Fruit fly (Drosophila melanogaster) whole organism, embryonic: ENCODE data around the gene CG7191.
A peak's percentile ranks its signal among the peaks of the same experiment; 100 is the strongest.

Source experiments
- Ada2b ChIP-seq: fragments of 200-800 bp; sonication (Bioruptor generic); IDR thresholded peaks from 2 replicates; pipeline ENCODE4 v1.3.6; 2022; ENCODE audit warnings: missing biosample characterization, missing genetic modification characterization
- Aef1 ChIP-seq: fragments of 200-800 bp; sonication (Bioruptor generic); IDR thresholded peaks from 3 replicates; pipeline ENCODE4 v1.3.6; 2022; ENCODE audit warnings: missing biosample characterization, missing genetic modification characterization
- Antp ChIP-seq: fragments of 200-800 bp; sonication (Bioruptor generic); optimal IDR thresholded peaks from 3 replicates; lab custom pipeline; 2016; ENCODE audit warnings: missing biosample characterization, missing genetic modification characterization
- CG10147 ChIP-seq: fragments of 200-800 bp; sonication (Bioruptor generic); optimal IDR thresholded peaks from 2 replicates; lab custom pipeline; 2019; ENCODE audit warnings: missing biosample characterization, mild to moderate bottlenecking, missing genetic modification characterization, moderate library complexity
- CG10321 ChIP-seq: fragments of 200-800 bp; sonication (Bioruptor generic); IDR thresholded peaks from 2 replicates; pipeline ENCODE4 v1.3.6; 2022; ENCODE audit warnings: missing biosample characterization, missing genetic modification characterization
- CG11093 ChIP-seq: fragments of 200-800 bp; sonication (Bioruptor generic); IDR thresholded peaks from 3 replicates; pipeline ENCODE4 v1.3.6; 2022; ENCODE audit warnings: missing biosample characterization, missing genetic modification characterization
- CG11504 ChIP-seq: fragments of 200-800 bp; sonication (Bioruptor generic); optimal IDR thresholded peaks from 3 replicates; lab custom pipeline; 2019; ENCODE audit warnings: missing biosample characterization, mild to moderate bottlenecking, missing genetic modification characterization, moderate library complexity
- CG12104 ChIP-seq: fragments of 200-800 bp; sonication (Bioruptor generic); optimal IDR thresholded peaks from 3 replicates; lab custom pipeline; 2016; ENCODE audit warnings: missing biosample characterization, missing genetic modification characterization
- CG12219 ChIP-seq: fragments of 200-800 bp; sonication (Bioruptor generic); optimal IDR thresholded peaks from 3 replicates; lab custom pipeline; 2018; ENCODE audit warnings: missing biosample characterization, mild to moderate bottlenecking, missing genetic modification characterization
- CG12769 ChIP-seq: fragments of 200-800 bp; sonication (Bioruptor generic); optimal IDR thresholded peaks from 2 replicates; lab custom pipeline; 2019; ENCODE audit warnings: missing biosample characterization, mild to moderate bottlenecking, missing genetic modification characterization, moderate library complexity
- CG13624 ChIP-seq: fragments of 200-800 bp; sonication (Bioruptor generic); optimal IDR thresholded peaks from 2 replicates; lab custom pipeline; 2016; ENCODE audit warnings: missing biosample characterization, missing genetic modification characterization
- CG13775 ChIP-seq: fragments of 200-800 bp; sonication (Bioruptor generic); optimal IDR thresholded peaks from 3 replicates; lab custom pipeline; 2017; ENCODE audit warnings: missing biosample characterization, mild to moderate bottlenecking, missing genetic modification characterization
- CG13894 ChIP-seq: fragments of 200-800 bp; sonication (Bioruptor generic); optimal IDR thresholded peaks from 3 replicates; lab custom pipeline; 2018; ENCODE audit warnings: missing biosample characterization, mild to moderate bottlenecking, missing genetic modification characterization, moderate library complexity
- CG14710 ChIP-seq: fragments of 200-800 bp; sonication (Bioruptor generic); optimal IDR thresholded peaks from 3 replicates; lab custom pipeline; 2019; ENCODE audit warnings: missing biosample characterization, mild to moderate bottlenecking, missing genetic modification characterization, moderate library complexity
- CG15601 ChIP-seq: fragments of 200-800 bp; sonication (Bioruptor generic); optimal IDR thresholded peaks from 3 replicates; lab custom pipeline; 2019; ENCODE audit warnings: missing biosample characterization, mild to moderate bottlenecking, missing genetic modification characterization, moderate library complexity
- CG16863 ChIP-seq: fragments of 200-800 bp; sonication (Bioruptor generic); optimal IDR thresholded peaks from 3 replicates; lab custom pipeline; 2016; ENCODE audit warnings: missing biosample characterization, missing genetic modification characterization
- CG18476 ChIP-seq: fragments of 200-800 bp; sonication (Bioruptor generic); optimal IDR thresholded peaks from 2 replicates; lab custom pipeline; 2016; ENCODE audit warnings: missing biosample characterization, mild to moderate bottlenecking, missing genetic modification characterization
- CG2202 ChIP-seq: fragments of 200-800 bp; sonication (Bioruptor generic); optimal IDR thresholded peaks from 2 replicates; lab custom pipeline; 2018; ENCODE audit warnings: missing biosample characterization, mild to moderate bottlenecking, missing genetic modification characterization
- CG31224 ChIP-seq: fragments of 200-800 bp; sonication (Bioruptor generic); IDR thresholded peaks from 2 replicates; pipeline ENCODE4 v1.3.6; 2022; ENCODE audit warnings: missing biosample characterization, missing genetic modification characterization
- CG3163 ChIP-seq: fragments of 200-800 bp; sonication (Bioruptor generic); optimal IDR thresholded peaks from 3 replicates; lab custom pipeline; 2016; ENCODE audit warnings: missing biosample characterization, missing genetic modification characterization
- CG34224 ChIP-seq: fragments of 200-800 bp; sonication (Bioruptor generic); IDR thresholded peaks from 3 replicates; pipeline ENCODE4 v1.3.6; 2022; ENCODE audit warnings: missing biosample characterization, missing genetic modification characterization; ENCODE audit not compliant: partially characterized antibody
- CG4360 ChIP-seq: fragments of 200-800 bp; sonication (Bioruptor generic); IDR thresholded peaks from 2 replicates; pipeline ENCODE4 v1.3.6; 2022; ENCODE audit warnings: missing biosample characterization, missing genetic modification characterization
- CG7928 ChIP-seq: fragments of 200-800 bp; sonication (Bioruptor generic); optimal IDR thresholded peaks from 2 replicates; lab custom pipeline; 2017; ENCODE audit warnings: missing biosample characterization, mild to moderate bottlenecking, missing genetic modification characterization
- CG8765 ChIP-seq: fragments of 200-800 bp; sonication (Bioruptor generic); IDR thresholded peaks from 2 replicates; pipeline ENCODE4 v1.3.6; 2022; ENCODE audit warnings: missing biosample characterization, missing genetic modification characterization
- CG9609 ChIP-seq: fragments of 200-800 bp; sonication (Bioruptor generic); optimal IDR thresholded peaks from 3 replicates; lab custom pipeline; 2016; ENCODE audit warnings: missing biosample characterization, missing genetic modification characterization
- Camta ChIP-seq: fragments of 200-800 bp; sonication (Bioruptor generic); optimal IDR thresholded peaks from 2 replicates; lab custom pipeline; 2016; ENCODE audit warnings: missing biosample characterization, missing genetic modification characterization
- Chrac-16 ChIP-seq: fragments of 200-800 bp; sonication (Bioruptor generic); optimal IDR thresholded peaks from 3 replicates; lab custom pipeline; 2016; ENCODE audit warnings: missing biosample characterization, missing genetic modification characterization
- Dll ChIP-seq: fragments of 200-800 bp; sonication (Bioruptor generic); IDR thresholded peaks from 4 replicates; pipeline ENCODE4 v1.3.6; 2022; ENCODE audit warnings: missing biosample characterization, missing genetic modification characterization; ENCODE audit not compliant: partially characterized antibody
- Dp ChIP-seq: fragments of 200-800 bp; sonication (Bioruptor generic); optimal IDR thresholded peaks from 2 replicates; lab custom pipeline; 2018; ENCODE audit warnings: missing biosample characterization, mild to moderate bottlenecking, missing genetic modification characterization, moderate library complexity
- E2f2 ChIP-seq: fragments of 200-800 bp; sonication (Bioruptor generic); IDR thresholded peaks from 2 replicates; pipeline ENCODE4 v1.3.6; 2022; ENCODE audit warnings: missing biosample characterization, missing genetic modification characterization
- HHEX ChIP-seq: fragments of 200-800 bp; sonication (Bioruptor generic); optimal IDR thresholded peaks from 3 replicates; lab custom pipeline; 2017; ENCODE audit warnings: missing biosample characterization, mild to moderate bottlenecking, missing genetic modification characterization, missing genetic modification reagents
- Hmr ChIP-seq: fragments of 200-800 bp; sonication (Bioruptor generic); optimal IDR thresholded peaks from 3 replicates; lab custom pipeline; 2017; ENCODE audit warnings: mild to moderate bottlenecking, missing biosample characterization, missing genetic modification reagents, missing genetic modification characterization
- Hr3 ChIP-seq: fragments of 200-800 bp; sonication (Bioruptor generic); optimal IDR thresholded peaks from 3 replicates; lab custom pipeline; 2016; ENCODE audit warnings: missing biosample characterization, missing genetic modification characterization
- Lpt ChIP-seq: fragments of >200 bp; optimal IDR thresholded peaks from 2 replicates; lab custom pipeline; 2018; ENCODE audit warnings: missing biosample characterization, missing genetic modification characterization
- Meics ChIP-seq: fragments of 200-800 bp; sonication (Bioruptor generic); optimal IDR thresholded peaks from 2 replicates; lab custom pipeline; 2017; ENCODE audit warnings: missing biosample characterization, mild to moderate bottlenecking, missing genetic modification characterization
- PHDP ChIP-seq: fragments of 200-800 bp; sonication (Bioruptor generic); optimal IDR thresholded peaks from 3 replicates; lab custom pipeline; 2018; ENCODE audit warnings: missing biosample characterization, mild to moderate bottlenecking, missing genetic modification characterization, moderate library complexity
- Side ChIP-seq: fragments of 200-800 bp; sonication (Bioruptor generic); optimal IDR thresholded peaks from 2 replicates; lab custom pipeline; 2016; ENCODE audit warnings: missing biosample characterization, missing genetic modification characterization
- Sox100B ChIP-seq: fragments of 200-800 bp; sonication (Bioruptor generic); optimal IDR thresholded peaks from 3 replicates; lab custom pipeline; 2018; ENCODE audit warnings: missing biosample characterization, mild to moderate bottlenecking, missing genetic modification characterization
- Sox102F ChIP-seq: fragments of 200-800 bp; sonication (Bioruptor generic); optimal IDR thresholded peaks from 2 replicates; lab custom pipeline; 2018; ENCODE audit warnings: missing biosample characterization, mild to moderate bottlenecking, missing genetic modification characterization, moderate library complexity
- ab ChIP-seq: fragments of 200-800 bp; sonication (Bioruptor generic); optimal IDR thresholded peaks from 2 replicates; lab custom pipeline; 2016; ENCODE audit warnings: missing biosample characterization, missing genetic modification characterization
- bigmax ChIP-seq: fragments of 200-800 bp; sonication (Bioruptor generic); optimal IDR thresholded peaks from 2 replicates; lab custom pipeline; 2018; ENCODE audit warnings: missing biosample characterization, mild to moderate bottlenecking, missing genetic modification characterization
- ems ChIP-seq: fragments of 200-800 bp; sonication (Bioruptor generic); optimal IDR thresholded peaks from 3 replicates; lab custom pipeline; 2016; ENCODE audit warnings: missing biosample characterization, missing genetic modification characterization
- gsb ChIP-seq: fragments of 200-800 bp; sonication (Bioruptor generic); IDR thresholded peaks from 2 replicates; pipeline ENCODE4 v1.3.6; 2022; ENCODE audit warnings: missing biosample characterization, missing genetic modification characterization
- hth ChIP-seq: fragments of >200 bp; optimal IDR thresholded peaks from 2 replicates; lab custom pipeline; 2017; ENCODE audit warnings: inconsistent platforms
- nerfin-1 ChIP-seq: fragments of 200-800 bp; sonication (Bioruptor generic); optimal IDR thresholded peaks from 3 replicates; lab custom pipeline; 2019; ENCODE audit warnings: missing biosample characterization, mild to moderate bottlenecking, missing genetic modification characterization, moderate library complexity
- pan ChIP-seq, 4 experiments: fragments of >200 bp in 3 of 4; fragments of 200-800 bp in 1 of 4; sonication (Bioruptor generic) in 1 of 4; optimal IDR thresholded peaks in 3 of 4; IDR thresholded peaks in 1 of 4; 2 replicates each; pipeline versions ENCODE4 v1.3.6 to Lab custom; 2017 to 2022; ENCODE audit warnings: missing biosample characterization in 2 of 4, missing genetic modification characterization in 2 of 4, mixed read lengths in 1 of 4
- schlank ChIP-seq: fragments of 200-800 bp; sonication (Bioruptor generic); optimal IDR thresholded peaks from 2 replicates; lab custom pipeline; 2018; ENCODE audit warnings: missing biosample characterization, mild to moderate bottlenecking, missing genetic modification characterization
- sim ChIP-seq: fragments of 200-800 bp; sonication (Bioruptor generic); IDR thresholded peaks from 2 replicates; pipeline ENCODE4 v1.3.6; 2022; ENCODE audit warnings: missing biosample characterization, missing genetic modification characterization
- tgo ChIP-seq: fragments of 200-800 bp; sonication (Bioruptor generic); IDR thresholded peaks from 3 replicates; pipeline ENCODE4 v1.3.6; 2022; ENCODE audit warnings: missing biosample characterization, missing genetic modification characterization
- vfl ChIP-seq: fragments of 200-800 bp; sonication (Bioruptor generic); optimal IDR thresholded peaks from 2 replicates; lab custom pipeline; 2016; ENCODE audit warnings: missing biosample characterization, missing genetic modification characterization

CG7191 gene

DNA sequence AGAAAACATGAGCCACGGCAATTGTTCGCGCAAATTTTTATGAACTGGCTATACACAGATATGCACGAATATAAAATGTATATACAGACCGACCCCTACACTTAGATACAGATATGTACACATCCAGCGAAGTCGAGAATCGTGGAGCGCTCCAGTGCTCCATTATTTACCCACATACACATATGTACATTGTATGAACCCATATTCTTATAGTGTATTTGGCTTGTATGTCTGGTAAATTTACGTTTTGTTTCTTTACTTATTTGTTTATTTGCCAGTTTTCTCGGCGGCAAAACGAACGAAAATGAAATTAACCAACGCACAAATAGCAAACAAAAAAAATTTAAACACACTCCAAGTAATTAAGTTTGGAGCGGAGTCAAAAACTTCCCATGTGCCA lies 45.9 kb downstream of the CG7191 start (continued):
- peak; percentile 64 for TF ChIP-seq CG12104 (GFP tag; lab: Kevin White, UChicago)
- TF ChIP-seq CG7928: no peak
- peak; percentile 69 for TF ChIP-seq Meics (GFP tag; lab: Kevin White, UChicago)
- TF ChIP-seq CG13775 (GFP tag; lab: Kevin White, UChicago): no peak
- no peak for TF ChIP-seq Dp (GFP tag; lab: Kevin White, UChicago)
- peak; percentile 24 for TF ChIP-seq bigmax
- no peak for TF ChIP-seq ems (GFP tag; lab: Kevin White, UChicago)
- TF ChIP-seq E2f2 (GFP tag; lab: Robert Waterston, UW): peak; percentile 14; the same call in 1 of the 2 replicates
- TF ChIP-seq Side (GFP tag; lab: Kevin White, UChicago): peak; percentile 62
- TF ChIP-seq CG14710 (tag; lab: Kevin White, UChicago): peak; percentile 49
- TF ChIP-seq CG15601: peak; percentile 61
- TF ChIP-seq Camta (GFP tag; lab: Kevin White, UChicago): peak; percentile 51
- TF ChIP-seq CG13624 (GFP tag; lab: Kevin White, UChicago): peak; percentile 61
- peak; percentile 65 for TF ChIP-seq Hmr
- no peak for TF ChIP-seq Sox102F (GFP tag; lab: Kevin White, UChicago)
- no peak for TF ChIP-seq CG2202 (tag; lab: Kevin White, UChicago)
- no peak for TF ChIP-seq CG31224 (GFP tag; lab: Robert Waterston, UW)
- TF ChIP-seq CG10321 (GFP tag; lab: Robert Waterston, UW): no peak
- TF ChIP-seq vfl (GFP tag; lab: Kevin White, UChicago): no peak
- no peak for TF ChIP-seq hth
- no peak for TF ChIP-seq Aef1 (GFP tag; lab: Robert Waterston, UW)
- TF ChIP-seq HHEX (GFP tag; lab: Kevin White, UChicago): peak; percentile 77
- no peak for TF ChIP-seq CG3163 (GFP tag; lab: Kevin White, UChicago)
- peak; percentile 25 for TF ChIP-seq CG12219
- TF ChIP-seq Antp (GFP tag; lab: Kevin White, UChicago): no peak
- no peak for TF ChIP-seq CG18476 (GFP tag; lab: Kevin White, UChicago)
- TF ChIP-seq CG8765 (GFP tag; lab: Robert Waterston, UW): no peak
- no peak for TF ChIP-seq Sox100B (GFP tag; lab: Kevin White, UChicago)
- no peak for TF ChIP-seq CG11504 (tag; lab: Kevin White, UChicago)
- peak; percentile 64 for TF ChIP-seq CG10147
- TF ChIP-seq nerfin-1 (tag; lab: Kevin White, UChicago): peak; percentile 45
- TF ChIP-seq Lpt (GFP tag; lab: Kevin White, UChicago): no peak
- TF ChIP-seq tgo: peak; percentile 27; the same call in 1 of the 3 replicates
- no peak for TF ChIP-seq pan (optimal IDR thresholded peaks at IDR 0.05; lab: Kevin White, UChicago)
- TF ChIP-seq pan (GFP tag; optimal IDR thresholded peaks at IDR 0.05 in 1 of 2, IDR thresholded peaks at IDR 0.05 in 1 of 2): peak in 1 of 2 experiments; percentile 43
- TF ChIP-seq CG11093 (GFP tag; lab: Robert Waterston, UW): 0 out of 3 replicates have a peak, but pooled peaks have one; percentile 30
- TF ChIP-seq Ada2b: no peak; the same call in 1 of the 2 replicates
- peak; percentile 87 for TF ChIP-seq CG13894 (tag; lab: Kevin White, UChicago)
- TF ChIP-seq PHDP (tag; lab: Kevin White, UChicago): peak; percentile 57
- no peak for TF ChIP-seq Dll (GFP tag; lab: Robert Waterston, UW)
- TF ChIP-seq sim (GFP tag; lab: Robert Waterston, UW): no peak
- TF ChIP-seq CG9609 (GFP tag; lab: Kevin White, UChicago): no peak
- peak; percentile 32; the same call in 1 of the 2 replicates for TF ChIP-seq CG4360 (GFP tag; lab: Robert Waterston, UW)
- TF ChIP-seq gsb (GFP tag; lab: Robert Waterston, UW): peak; percentile 21; the same call in 1 of the 2 replicates
- no peak for TF ChIP-seq Hr3
- no peak for TF ChIP-seq CG34224 (GFP tag; lab: Robert Waterston, UW)
- TF ChIP-seq CG12769 (tag; lab: Kevin White, UChicago): peak; percentile 75
- no peak for TF ChIP-seq Chrac-16 (GFP tag; lab: Kevin White, UChicago)
- TF ChIP-seq schlank (tag; lab: Kevin White, UChicago): peak; percentile 36
- TF ChIP-seq ab (GFP tag; lab: Kevin White, UChicago): no peak
- no peak for TF ChIP-seq CG16863 (GFP tag; lab: Kevin White, UChicago)
